Worm (Caenorhabditis elegans): Measurements from ENCODE around the gene D2045.8.

The D2045.8 gene

ce11 chrIII:10461164-10461546, 20.9 kb upstream of the D2045.8 start, which contains the start of gene atx-2 (continued):
- TF ChIP-seq nfya-1 (tag; optimal IDR thresholded peaks at IDR 0.05) = peak; percentile 98
- TF ChIP-seq hlh-8 (tag; optimal IDR thresholded peaks at IDR 0.05) = peak; percentile 99
- TF ChIP-seq sdc-2 (tag; optimal IDR thresholded peaks at IDR 0.05) = peak; percentile 89
- TF ChIP-seq npax-4 (tag; optimal IDR thresholded peaks at IDR 0.05) = peak; percentile 89
- TF ChIP-seq ceh-30 (tag; optimal IDR thresholded peaks at IDR 0.05) = peak; percentile 98
- TF ChIP-seq mec-3 (tag; optimal IDR thresholded peaks at IDR 0.05; ENCODE audit: borderline replicate concordance) = peak; percentile 96
- peak; percentile 97 for TF ChIP-seq pag-3 (tag; optimal IDR thresholded peaks at IDR 0.05; ENCODE audit: borderline replicate concordance)
- peak; percentile 96 for TF ChIP-seq elt-4 (tag; optimal IDR thresholded peaks at IDR 0.05)
- TF ChIP-seq pros-1 (tag; optimal IDR thresholded peaks at IDR 0.05) = peak; percentile 22
- TF ChIP-seq dmd-4 (tag; optimal IDR thresholded peaks at IDR 0.05; ENCODE audit: borderline replicate concordance) = peak; percentile 97
- TF ChIP-seq lim-6 (tag; optimal IDR thresholded peaks at IDR 0.05) = peak; percentile 98
- TF ChIP-seq K02D7.2 (tag; optimal IDR thresholded peaks at IDR 0.05) = peak; percentile 98
- TF ChIP-seq sox-4 (tag; optimal IDR thresholded peaks at IDR 0.05) = peak; percentile 99
- peak; percentile 98 for TF ChIP-seq ceh-22 (tag; optimal IDR thresholded peaks at IDR 0.05)
- TF ChIP-seq ceh-34 (tag; optimal IDR thresholded peaks at IDR 0.05) = peak; percentile 99
- TF ChIP-seq ets-4 (tag; optimal IDR thresholded peaks at IDR 0.05) = peak; percentile 86
- TF ChIP-seq pax-1 (tag; optimal IDR thresholded peaks at IDR 0.05) = no peak
- peak; percentile 98 for TF ChIP-seq hlh-6 (tag; optimal IDR thresholded peaks at IDR 0.05)
- TF ChIP-seq ztf-16 (tag; optimal IDR thresholded peaks at IDR 0.05) = peak; percentile 98
- peak; percentile 98 for TF ChIP-seq syd-9 (tag; optimal IDR thresholded peaks at IDR 0.05)
- peak; percentile 97 for TF ChIP-seq F13H6.1 (tag; optimal IDR thresholded peaks at IDR 0.05)
- peak; percentile 95 for TF ChIP-seq fkh-6 (tag; optimal IDR thresholded peaks at IDR 0.05)
- TF ChIP-seq unc-55 (GFP tag; optimal IDR thresholded peaks at IDR 0.05) = peak; percentile 48
- peak; percentile 99 for TF ChIP-seq ceh-31 (tag; optimal IDR thresholded peaks at IDR 0.05)
- peak; percentile 92 for TF ChIP-seq pqm-1 (tag; optimal IDR thresholded peaks at IDR 0.05)
- peak; percentile 94 for TF ChIP-seq ceh-18 (tag; optimal IDR thresholded peaks at IDR 0.05)
- TF ChIP-seq C38D4.7 (GFP tag; optimal IDR thresholded peaks at IDR 0.05) = peak; percentile 95
- peak; percentile 92 for TF ChIP-seq odd-2 (tag; optimal IDR thresholded peaks at IDR 0.05)
- TF ChIP-seq ceh-14 (tag; optimal IDR thresholded peaks at IDR 0.05) = peak; percentile 99
- no peak for TF ChIP-seq ama-1 (optimal IDR thresholded peaks at IDR 0.05)

- TF ChIP-seq odd-2 (tag; optimal IDR thresholded peaks at IDR 0.05) = no peak
- TF ChIP-seq sdc-2 (tag; optimal IDR thresholded peaks at IDR 0.05) = no peak
- no peak for TF ChIP-seq fax-1 (tag; optimal IDR thresholded peaks at IDR 0.05)
- TF ChIP-seq lim-6 (tag; optimal IDR thresholded peaks at IDR 0.05) = no peak
- TF ChIP-seq tbx-2 (tag; optimal IDR thresholded peaks at IDR 0.05) = no peak
- TF ChIP-seq K02D7.2 (tag; optimal IDR thresholded peaks at IDR 0.05) = no peak
- no peak for TF ChIP-seq ceh-30 (tag; optimal IDR thresholded peaks at IDR 0.05)
- TF ChIP-seq F13H6.1 (tag; optimal IDR thresholded peaks at IDR 0.05) = no peak
- no peak for TF ChIP-seq hlh-13 (GFP tag; optimal IDR thresholded peaks at IDR 0.05)
- TF ChIP-seq che-1 (tag; optimal IDR thresholded peaks at IDR 0.05) = no peak
These were observed 19.0 kb upstream of the D2045.8 start for ce11 chrIII:10462935-10463548.

ce11 chrIII:10463653-10464052, 18.4 kb upstream of the D2045.8 start:
- no peak for TF ChIP-seq fax-1 (tag; optimal IDR thresholded peaks at IDR 0.05)
- no peak for TF ChIP-seq pax-1 (tag; optimal IDR thresholded peaks at IDR 0.05)
- no peak for TF ChIP-seq elt-2 (tag; optimal IDR thresholded peaks at IDR 0.05)
- TF ChIP-seq ceh-18 (tag; optimal IDR thresholded peaks at IDR 0.05) = peak; percentile 8
- TF ChIP-seq ztf-16 (tag; optimal IDR thresholded peaks at IDR 0.05) = no peak
- TF ChIP-seq sdc-2 (tag; optimal IDR thresholded peaks at IDR 0.05) = no peak
- TF ChIP-seq ceh-9 (tag; optimal IDR thresholded peaks at IDR 0.05) = no peak
- TF ChIP-seq hlh-6 (tag; optimal IDR thresholded peaks at IDR 0.05) = no peak
- TF ChIP-seq nfya-1 (tag; optimal IDR thresholded peaks at IDR 0.05) = peak; percentile 31

ce11 chrIII:10464455-10464854, 17.6 kb upstream of the D2045.8 start:
- TF ChIP-seq K02D7.2 (tag; optimal IDR thresholded peaks at IDR 0.05) (no peak), pag-3 (tag; optimal IDR thresholded peaks at IDR 0.05; ENCODE audit: borderline replicate concordance) (no peak), nhr-232 (tag; optimal IDR thresholded peaks at IDR 0.05) (no peak), K09A11.1 (tag; optimal IDR thresholded peaks at IDR 0.05; ENCODE audit: insufficient read depth) (no peak), F13H6.1 (tag; optimal IDR thresholded peaks at IDR 0.05) (no peak), tbx-7 (tag; optimal IDR thresholded peaks at IDR 0.05) (no peak), C08G9.2 (tag; optimal IDR thresholded peaks at IDR 0.05) (no peak)
